Fruit fly (Drosophila melanogaster) whole organism, embryonic: Measurements from ENCODE around the gene wge.

Source experiments
- CG10366 ChIP-seq: fragments of 200-800 bp; sonication (Bioruptor generic); IDR thresholded peaks from 2 replicates; pipeline ENCODE4 v1.3.6; 2022; ENCODE audit warnings: missing biosample characterization, missing genetic modification characterization
- CG11398 ChIP-seq: fragments of 200-800 bp; sonication (Bioruptor generic); optimal IDR thresholded peaks from 2 replicates; lab custom pipeline; 2016; ENCODE audit warnings: missing biosample characterization, missing genetic modification characterization
- CG11456 ChIP-seq: fragments of 200-800 bp; sonication (Bioruptor generic); IDR thresholded peaks from 3 replicates; pipeline ENCODE4 v1.3.6; 2022; ENCODE audit warnings: missing biosample characterization, missing genetic modification characterization
- CG12071 ChIP-seq: fragments of 200-800 bp; sonication (Bioruptor generic); optimal IDR thresholded peaks from 3 replicates; lab custom pipeline; 2018; ENCODE audit warnings: missing biosample characterization, mild to moderate bottlenecking, missing genetic modification characterization
- CG12155 ChIP-seq: fragments of 200-800 bp; sonication (Bioruptor generic); optimal IDR thresholded peaks from 3 replicates; lab custom pipeline; 2016; ENCODE audit warnings: missing biosample characterization, missing genetic modification characterization
- CG13624 ChIP-seq: fragments of 200-800 bp; sonication (Bioruptor generic); optimal IDR thresholded peaks from 2 replicates; lab custom pipeline; 2016; ENCODE audit warnings: missing biosample characterization, missing genetic modification characterization
- CG14441 ChIP-seq: fragments of 200-800 bp; sonication (Bioruptor generic); IDR thresholded peaks from 2 replicates; pipeline ENCODE4 v1.3.6; 2022; ENCODE audit warnings: missing biosample characterization, missing genetic modification characterization
- CG14860 ChIP-seq: fragments of 200-800 bp; sonication (Bioruptor generic); IDR thresholded peaks from 3 replicates; pipeline ENCODE4 v1.3.6; 2022; ENCODE audit warnings: missing biosample characterization, missing genetic modification characterization; ENCODE audit not compliant: partially characterized antibody
- CG1647 ChIP-seq: fragments of 200-800 bp; sonication (Bioruptor generic); optimal IDR thresholded peaks from 3 replicates; lab custom pipeline; 2016; ENCODE audit warnings: missing biosample characterization, missing genetic modification characterization
- CG4328 ChIP-seq: fragments of 200-800 bp; sonication (Bioruptor generic); optimal IDR thresholded peaks from 3 replicates; lab custom pipeline; 2017; ENCODE audit warnings: missing biosample characterization, missing genetic modification reagents, missing genetic modification characterization
- CG4854 ChIP-seq: fragments of 200-800 bp; sonication (Bioruptor generic); optimal IDR thresholded peaks from 2 replicates; lab custom pipeline; 2016; ENCODE audit warnings: missing biosample characterization, missing genetic modification characterization, inconsistent platforms
- CG6175 ChIP-seq: fragments of 200-800 bp; sonication (Bioruptor generic); IDR thresholded peaks from 3 replicates; pipeline ENCODE4 v1.3.6; 2022; ENCODE audit warnings: missing biosample characterization, missing genetic modification characterization
- CG7556 ChIP-seq: fragments of 200-800 bp; sonication (Bioruptor generic); optimal IDR thresholded peaks from 2 replicates; lab custom pipeline; 2017; ENCODE audit warnings: missing biosample characterization, mild to moderate bottlenecking, missing genetic modification characterization
- CG7786 ChIP-seq: fragments of 200-800 bp; sonication (Bioruptor generic); optimal IDR thresholded peaks from 2 replicates; lab custom pipeline; 2016; ENCODE audit warnings: missing biosample characterization, missing genetic modification characterization
- CG8388 ChIP-seq: fragments of 200-800 bp; sonication (Bioruptor generic); optimal IDR thresholded peaks from 2 replicates; lab custom pipeline; 2019; ENCODE audit warnings: missing biosample characterization, mild to moderate bottlenecking, missing genetic modification characterization, moderate library complexity
- Ets65A ChIP-seq: fragments of 200-800 bp; sonication (Bioruptor generic); peaks from one replicate; lab custom pipeline; 2016; ENCODE audit warnings: missing biosample characterization, missing genetic modification characterization
- HLH3B ChIP-seq: fragments of 200-800 bp; sonication (Bioruptor generic); IDR thresholded peaks from 2 replicates; pipeline ENCODE4 v1.3.6; 2022; ENCODE audit warnings: missing biosample characterization, missing genetic modification characterization
- HLH4C ChIP-seq: fragments of 200-800 bp; sonication (Bioruptor generic); IDR thresholded peaks from 3 replicates; pipeline ENCODE4 v1.3.6; 2022; ENCODE audit warnings: missing biosample characterization, missing genetic modification characterization; ENCODE audit not compliant: partially characterized antibody
- Hr51 ChIP-seq, 2 experiments: fragments of 200-800 bp; sonication (Bioruptor generic); optimal IDR thresholded peaks; 2 replicates in 1 of 2; 3 replicates in 1 of 2; lab custom pipeline; 2016 to 2018; ENCODE audit warnings: missing biosample characterization in 2 of 2, missing genetic modification characterization in 2 of 2, mild to moderate bottlenecking in 1 of 2, moderate library complexity in 1 of 2
- Hr78 ChIP-seq, 2 experiments: fragments of 200-800 bp in 1 of 2; fragments of >200 bp in 1 of 2; sonication (Bioruptor generic) in 1 of 2; optimal IDR thresholded peaks; 2 replicates each; lab custom pipeline; 2017 to 2019; ENCODE audit warnings: missing biosample characterization in 2 of 2, missing genetic modification characterization in 2 of 2, mild to moderate bottlenecking in 1 of 2, moderate library complexity in 1 of 2
- Lim3 ChIP-seq: fragments of 200-800 bp; sonication (Bioruptor generic); IDR thresholded peaks from 2 replicates; pipeline ENCODE4 v1.3.6; 2022; ENCODE audit warnings: missing biosample characterization, missing genetic modification characterization
- Max ChIP-seq: fragments of 200-800 bp; sonication (Bioruptor generic); optimal IDR thresholded peaks from 2 replicates; lab custom pipeline; 2016; ENCODE audit warnings: missing biosample characterization, mild to moderate bottlenecking, missing genetic modification characterization
- Mes4 ChIP-seq: fragments of 200-800 bp; sonication (Bioruptor generic); optimal IDR thresholded peaks from 2 replicates; lab custom pipeline; 2016; ENCODE audit warnings: missing biosample characterization, missing genetic modification characterization
- NC2α ChIP-seq: fragments of 200-800 bp; sonication (Bioruptor generic); optimal IDR thresholded peaks from 2 replicates; lab custom pipeline; 2016; ENCODE audit warnings: missing biosample characterization, missing genetic modification characterization
- Neu2 ChIP-seq: fragments of 200-800 bp; sonication (Bioruptor generic); optimal IDR thresholded peaks from 3 replicates; lab custom pipeline; 2016; ENCODE audit warnings: missing biosample characterization, missing genetic modification characterization, borderline replicate concordance
- Scr ChIP-seq: fragments of 200-800 bp; sonication (Bioruptor generic); IDR thresholded peaks from 2 replicates; pipeline ENCODE4 v1.3.6; 2022; ENCODE audit warnings: missing biosample characterization, missing genetic modification characterization; ENCODE audit not compliant: partially characterized antibody
- Stat92E ChIP-seq, 3 experiments: fragments of >200 bp in 2 of 3; fragments of 200-800 bp in 1 of 3; sonication (Bioruptor generic) in 1 of 3; optimal IDR thresholded peaks; 2 replicates each; lab custom pipeline; 2017 to 2019; ENCODE audit warnings: missing biosample characterization in 3 of 3, missing genetic modification characterization in 3 of 3, mild to moderate bottlenecking in 1 of 3, moderate library complexity in 1 of 3
- Usf ChIP-seq: fragments of 200-800 bp; sonication (Bioruptor generic); optimal IDR thresholded peaks from 2 replicates; lab custom pipeline; 2017; ENCODE audit warnings: missing genotype, missing biosample characterization, missing genetic modification characterization
- Xrp1 ChIP-seq: fragments of 200-800 bp; sonication (Bioruptor generic); IDR thresholded peaks from 2 replicates; pipeline ENCODE4 v1.3.6; 2022; ENCODE audit warnings: missing biosample characterization, missing genetic modification characterization
- ara ChIP-seq: fragments of 200-800 bp; sonication (Bioruptor generic); IDR thresholded peaks from 2 replicates; pipeline ENCODE4 v1.3.6; 2022; ENCODE audit warnings: missing biosample characterization, missing genetic modification characterization
- bcd ChIP-seq: fragments of 200-800 bp; sonication (Bioruptor generic); optimal IDR thresholded peaks from 2 replicates; lab custom pipeline; 2017; ENCODE audit warnings: missing biosample characterization, mild to moderate bottlenecking, missing genetic modification characterization
- bowl ChIP-seq: fragments of 200-800 bp; sonication (Bioruptor generic); IDR thresholded peaks from 2 replicates; pipeline ENCODE4 v1.3.6; 2022; ENCODE audit warnings: missing biosample characterization, missing genetic modification characterization
- bsh ChIP-seq, 2 experiments: fragments of 200-800 bp; sonication (Bioruptor generic); optimal IDR thresholded peaks; 2 replicates each; lab custom pipeline; 2017 to 2018; ENCODE audit warnings: mild to moderate bottlenecking in 2 of 2, missing biosample characterization in 2 of 2, missing genetic modification characterization in 2 of 2, moderate library complexity in 1 of 2
- btn ChIP-seq: fragments of 200-800 bp; sonication (Bioruptor generic); optimal IDR thresholded peaks from 2 replicates; lab custom pipeline; 2016; ENCODE audit warnings: missing biosample characterization, missing genetic modification characterization
- dimm ChIP-seq: fragments of 200-800 bp; sonication (Bioruptor generic); IDR thresholded peaks from 2 replicates; pipeline ENCODE4 v1.3.6; 2022; ENCODE audit warnings: missing biosample characterization, missing genetic modification characterization
- dmrt11E ChIP-seq: fragments of 200-800 bp; sonication (Bioruptor generic); optimal IDR thresholded peaks from 3 replicates; lab custom pipeline; 2018; ENCODE audit warnings: missing biosample characterization, mild to moderate bottlenecking, missing genetic modification characterization, moderate library complexity
- eve ChIP-seq, 2 experiments: fragments of >200 bp; optimal IDR thresholded peaks; 2 replicates each; lab custom pipeline; 2017; ENCODE audit warnings: missing biosample characterization in 2 of 2, missing genetic modification characterization in 2 of 2
- exex ChIP-seq: fragments of 200-800 bp; sonication (Bioruptor generic); optimal IDR thresholded peaks from 4 replicates; lab custom pipeline; 2018; ENCODE audit warnings: missing biosample characterization, mild to moderate bottlenecking, missing genetic modification characterization, moderate library complexity
- hth ChIP-seq: fragments of >200 bp; optimal IDR thresholded peaks from 2 replicates; lab custom pipeline; 2017; ENCODE audit warnings: inconsistent platforms
- lov ChIP-seq, 2 experiments: fragments of 200-800 bp in 1 of 2; fragments of >200 bp in 1 of 2; sonication (Bioruptor generic) in 1 of 2; IDR thresholded peaks in 1 of 2; optimal IDR thresholded peaks in 1 of 2; 2 replicates in 1 of 2; 3 replicates in 1 of 2; pipeline versions ENCODE4 v1.3.6 to Lab custom; 2017 to 2022; ENCODE audit warnings: missing biosample characterization in 1 of 2, missing genetic modification characterization in 1 of 2
- luna ChIP-seq: fragments of 200-800 bp; sonication (Bioruptor generic); optimal IDR thresholded peaks from 2 replicates; lab custom pipeline; 2016; ENCODE audit warnings: missing biosample characterization, missing genetic modification characterization
- nerfin-2 ChIP-seq: fragments of 200-800 bp; sonication (Bioruptor generic); IDR thresholded peaks from 2 replicates; pipeline ENCODE4 v1.3.6; 2022; ENCODE audit warnings: missing biosample characterization, missing genetic modification characterization; ENCODE audit not compliant: partially characterized antibody
- p53 ChIP-seq: fragments of 200-800 bp; sonication (Bioruptor generic); optimal IDR thresholded peaks from 2 replicates; lab custom pipeline; 2016; ENCODE audit warnings: missing biosample characterization, missing genetic modification characterization
- prd ChIP-seq, 3 experiments: fragments of >200 bp in 2 of 3; fragments of 200-800 bp in 1 of 3; sonication (Bioruptor generic) in 1 of 3; optimal IDR thresholded peaks in 2 of 3; IDR thresholded peaks in 1 of 3; 2 replicates in 2 of 3; 3 replicates in 1 of 3; pipeline versions ENCODE4 v1.3.6 to Lab custom; 2017 to 2022; ENCODE audit warnings: missing biosample characterization in 1 of 3, missing genetic modification characterization in 1 of 3
- run ChIP-seq: fragments of 200-800 bp; sonication (Bioruptor generic); optimal IDR thresholded peaks from 3 replicates; lab custom pipeline; 2018; ENCODE audit warnings: missing biosample characterization, mild to moderate bottlenecking, missing genetic modification characterization
- sim ChIP-seq: fragments of 200-800 bp; sonication (Bioruptor generic); IDR thresholded peaks from 2 replicates; pipeline ENCODE4 v1.3.6; 2022; ENCODE audit warnings: missing biosample characterization, missing genetic modification characterization
- tna ChIP-seq: fragments of 200-800 bp; sonication (Bioruptor generic); IDR thresholded peaks from 2 replicates; pipeline ENCODE4 v1.3.6; 2022; ENCODE audit warnings: missing biosample characterization, missing genetic modification characterization; ENCODE audit not compliant: partially characterized antibody
- toy ChIP-seq: fragments of 200-800 bp; sonication (Bioruptor generic); IDR thresholded peaks from 2 replicates; pipeline ENCODE4 v1.3.6; 2022; ENCODE audit warnings: missing biosample characterization, missing genetic modification characterization
- vvl ChIP-seq: fragments of 200-800 bp; sonication (Bioruptor generic); IDR thresholded peaks from 2 replicates; pipeline ENCODE4 v1.3.6; 2022; ENCODE audit warnings: missing biosample characterization, missing genetic modification characterization
- zf30C ChIP-seq: fragments of 200-800 bp; sonication (Bioruptor generic); optimal IDR thresholded peaks from 3 replicates; lab custom pipeline; 2018; ENCODE audit warnings: missing biosample characterization, mild to moderate bottlenecking, missing genetic modification characterization

The wge gene

dm6 chr3R:22690311-22690710 is 30.6 kb downstream of the wge start, which contains the start of the genes wfs1 and Nup133 (continued):
- TF ChIP-seq Stat92E (GFP tag; optimal IDR thresholded peaks at IDR 0.05; lab: Kevin White, UChicago): peak in 1 of 3 experiments; percentile 57
- TF ChIP-seq Max (GFP tag; lab: Kevin White, UChicago): peak; percentile 64
- TF ChIP-seq CG14860 (GFP tag; lab: Robert Waterston, UW): peak; percentile 84
- peak; percentile 58 for TF ChIP-seq nerfin-2 (GFP tag; lab: Robert Waterston, UW)
- peak; percentile 87 for TF ChIP-seq dmrt11E
- no peak for TF ChIP-seq eve (GFP tag; optimal IDR thresholded peaks at IDR 0.05; lab: Kevin White, UChicago)
- TF ChIP-seq exex (tag; lab: Kevin White, UChicago): peak; percentile 39
- TF ChIP-seq sim (GFP tag; lab: Robert Waterston, UW): no peak
- no peak for TF ChIP-seq CG1647 (GFP tag; lab: Kevin White, UChicago)
- peak; percentile 84 for TF ChIP-seq Xrp1 (GFP tag; lab: Robert Waterston, UW)
- TF ChIP-seq btn (GFP tag; lab: Kevin White, UChicago): no peak
- TF ChIP-seq Ets65A (GFP tag; lab: Kevin White, UChicago): no peak
- peak; percentile 62 for TF ChIP-seq CG4328 (GFP tag; lab: Kevin White, UChicago)
- TF ChIP-seq prd (optimal IDR thresholded peaks at IDR 0.05; lab: Kevin White, UChicago): no peak
- peak; percentile 80 for TF ChIP-seq prd (GFP tag; IDR thresholded peaks at IDR 0.05; lab: Robert Waterston, UW)
- TF ChIP-seq CG7556 (GFP tag; lab: Kevin White, UChicago): no peak
- no peak for TF ChIP-seq bowl (GFP tag; lab: Robert Waterston, UW)
- peak; percentile 20 to 86 for TF ChIP-seq Hr51 (GFP tag; optimal IDR thresholded peaks at IDR 0.05; lab: Kevin White, UChicago)
- no peak for TF ChIP-seq CG4854 (GFP tag; lab: Kevin White, UChicago)
- no peak for TF ChIP-seq Neu2
- peak; percentile 35 for TF ChIP-seq run (tag; lab: Kevin White, UChicago)
- no peak for TF ChIP-seq CG14441
- peak; percentile 46 for TF ChIP-seq Usf (GFP tag; lab: Kevin White, UChicago)
- TF ChIP-seq lov (optimal IDR thresholded peaks at IDR 0.05; lab: Kevin White, UChicago): no peak
- TF ChIP-seq lov (GFP tag; IDR thresholded peaks at IDR 0.05; lab: Robert Waterston, UW): no peak
- peak; percentile 93 for TF ChIP-seq Scr
- peak in 1 of 2 experiments; percentile 82 for TF ChIP-seq bsh (GFP tag; optimal IDR thresholded peaks at IDR 0.05; lab: Kevin White, UChicago)
- no peak for TF ChIP-seq Lim3 (GFP tag; lab: Robert Waterston, UW)
- peak; percentile 86 for TF ChIP-seq HLH4C
- no peak for TF ChIP-seq p53
- TF ChIP-seq Mes4 (GFP tag; lab: Kevin White, UChicago): no peak
- TF ChIP-seq HLH3B (GFP tag; lab: Robert Waterston, UW): peak; percentile 72
- peak; percentile 61 for TF ChIP-seq CG10366 (GFP tag; lab: Robert Waterston, UW)
- TF ChIP-seq ara (GFP tag; lab: Robert Waterston, UW): 0 out of 2 replicates have a peak, but pooled peaks have one; percentile 5
- TF ChIP-seq vvl: peak; percentile 73
- TF ChIP-seq CG13624: no peak
- TF ChIP-seq CG12071 (GFP tag; lab: Kevin White, UChicago): no peak
- TF ChIP-seq luna (GFP tag; lab: Kevin White, UChicago): no peak
- TF ChIP-seq CG8388 (GFP tag; lab: Kevin White, UChicago): peak; percentile 80
- TF ChIP-seq CG11398 (GFP tag; lab: Kevin White, UChicago): no peak
- no peak for TF ChIP-seq zf30C
- TF ChIP-seq tna (GFP tag; lab: Robert Waterston, UW): peak; percentile 15; the same call in 1 of the 2 replicates
- TF ChIP-seq CG7786 (GFP tag; lab: Kevin White, UChicago): no peak
- no peak for TF ChIP-seq CG6175 (GFP tag; lab: Robert Waterston, UW)
- TF ChIP-seq hth: no peak
- TF ChIP-seq toy: no peak
- TF ChIP-seq Hr78 (GFP tag; optimal IDR thresholded peaks at IDR 0.05; lab: Kevin White, UChicago): no peak
- no peak for TF ChIP-seq NC2α
- TF ChIP-seq CG11456: peak; percentile 50; the same call in 1 of the 3 replicates
- TF ChIP-seq bcd (GFP tag; lab: Kevin White, UChicago): peak; percentile 57
- peak; percentile 59 for TF ChIP-seq CG12155
- no peak for TF ChIP-seq dimm (GFP tag; lab: Robert Waterston, UW)
